Worm (Caenorhabditis elegans) whole organism, L4 larva: ENCODE results near the gene C47E8.1.

Experiments used
- R02D3.7 ChIP-seq: fragments of 150-350 bp; sonication (generic microtip); optimal IDR thresholded peaks from 3 replicates; lab custom pipeline; 2014; ENCODE audit warnings: missing biosample characterization, missing genetic modification characterization
- Y5F2A.4 ChIP-seq: fragments of 200-800 bp; sonication (Bioruptor generic); optimal IDR thresholded peaks from 2 replicates; lab custom pipeline; 2018; ENCODE audit warnings: mild to moderate bottlenecking, missing genetic modification characterization, missing compliant biosample characterization
- Y75B8A.6 ChIP-seq: fragments of 200-800 bp; sonication (Bioruptor generic); IDR thresholded peaks from 2 replicates; pipeline ENCODE4 v1.3.6; 2022; ENCODE audit warnings: missing genetic modification reagents, missing genetic modification characterization, missing compliant biosample characterization
- ZK337.2 ChIP-seq: fragments of 200-800 bp; sonication (Bioruptor generic); IDR thresholded peaks from 2 replicates; pipeline ENCODE4 v1.3.6; 2022; ENCODE audit warnings: missing genetic modification reagents, missing genetic modification characterization, missing compliant biosample characterization
- aly-2 ChIP-seq: sonication (generic microtip); optimal IDR thresholded peaks from 2 replicates; lab custom pipeline; 2018; ENCODE audit warnings: missing biosample characterization, missing genetic modification characterization
- ama-1 ChIP-seq: fragments of 150-350 bp; optimal IDR thresholded peaks from 2 replicates; lab custom pipeline; 2014; ENCODE audit warnings: inconsistent platforms, mixed read lengths
- ceh-28 ChIP-seq: fragments of 150-350 bp; optimal IDR thresholded peaks from 2 replicates; lab custom pipeline; 2014; ENCODE audit warnings: missing biosample characterization, missing genetic modification reagents, missing genetic modification characterization
- ces-1 ChIP-seq: fragments of 150-350 bp; sonication (generic microtip); optimal IDR thresholded peaks from 4 replicates; lab custom pipeline; 2014; ENCODE audit warnings: missing biosample characterization, missing genetic modification reagents, missing genetic modification characterization
- cey-2 ChIP-seq: sonication (generic microtip); optimal IDR thresholded peaks from 3 replicates; lab custom pipeline; 2017; ENCODE audit warnings: missing genetic modification characterization, mild to moderate bottlenecking, missing compliant biosample characterization, antibody characterized with exemption, borderline replicate concordance; ENCODE audit not compliant: insufficient read depth
- daf-12 ChIP-seq: fragments of 150-350 bp; optimal IDR thresholded peaks from 2 replicates; lab custom pipeline; 2014; ENCODE audit warnings: missing biosample characterization, missing genetic modification reagents, missing genetic modification characterization
- dmd-6 ChIP-seq: fragments of 200-800 bp; sonication (Bioruptor generic); IDR thresholded peaks from 2 replicates; pipeline ENCODE4 v1.3.6; 2022; ENCODE audit warnings: missing genetic modification reagents, missing genetic modification characterization, missing compliant biosample characterization
- dmd-9 ChIP-seq: fragments of 200-800 bp; sonication (Bioruptor generic); IDR thresholded peaks from 2 replicates; pipeline ENCODE4 v1.3.6; 2022; ENCODE audit warnings: missing genetic modification reagents, missing genetic modification characterization, missing compliant biosample characterization
- egl-27 ChIP-seq: sonication (generic microtip); optimal IDR thresholded peaks from 3 replicates; lab custom pipeline; 2017; ENCODE audit warnings: missing biosample characterization, missing genetic modification reagents, missing genetic modification characterization
- egl-43 ChIP-seq: fragments of 200-800 bp; sonication (Bioruptor generic); IDR thresholded peaks from 2 replicates; pipeline ENCODE4 v1.3.6; 2022; ENCODE audit warnings: missing genetic modification reagents, missing genetic modification characterization, missing compliant biosample characterization
- fkh-10 ChIP-seq: fragments of 150-350 bp; optimal IDR thresholded peaks from 2 replicates; lab custom pipeline; 2014; ENCODE audit warnings: missing biosample characterization, missing genetic modification reagents, missing genetic modification characterization
- gei-8 ChIP-seq: fragments of 200-800 bp; sonication (Bioruptor generic); optimal IDR thresholded peaks from 2 replicates; lab custom pipeline; 2018; ENCODE audit warnings: mild to moderate bottlenecking, missing genetic modification characterization, missing compliant biosample characterization
- hmg-1.1 ChIP-seq: fragments of 200-800 bp; sonication (Bioruptor generic); IDR thresholded peaks from 2 replicates; pipeline ENCODE4 v1.3.6; 2022; ENCODE audit warnings: missing genetic modification reagents, missing genetic modification characterization, missing compliant biosample characterization
- lim-7 ChIP-seq: fragments of 200-800 bp; sonication (Bioruptor generic); IDR thresholded peaks from 2 replicates; pipeline ENCODE4 v1.3.6; 2022; ENCODE audit warnings: missing genetic modification characterization, missing compliant biosample characterization
- lin-13 ChIP-seq: fragments of 150-350 bp; optimal IDR thresholded peaks from 2 replicates; lab custom pipeline; 2014; ENCODE audit warnings: missing biosample characterization, missing genetic modification reagents, missing genetic modification characterization
- lin-29 ChIP-seq: fragments of 200-800 bp; sonication (Bioruptor generic); IDR thresholded peaks from 2 replicates; pipeline ENCODE4 v1.3.6; 2022; ENCODE audit warnings: missing genetic modification reagents, missing genetic modification characterization, missing compliant biosample characterization
- lsy-2 ChIP-seq, 2 experiments: fragments of 150-350 bp in 1 of 2; sonication (generic microtip) in 1 of 2; optimal IDR thresholded peaks; 2 replicates each; lab custom pipeline; 2014 to 2017; ENCODE audit warnings: missing biosample characterization in 2 of 2, missing genetic modification characterization in 2 of 2
- madf-5 ChIP-seq, 2 experiments: fragments of 200-800 bp; sonication (Bioruptor generic); IDR thresholded peaks; 2 replicates each; pipeline ENCODE4 v1.3.6; 2022; ENCODE audit warnings: missing compliant biosample characterization in 2 of 2, missing genetic modification characterization in 2 of 2
- mep-1 ChIP-seq: fragments of 150-350 bp; sonication (generic microtip); optimal IDR thresholded peaks from 3 replicates; lab custom pipeline; 2014; ENCODE audit warnings: missing biosample characterization, missing genetic modification characterization
- mxl-3 ChIP-seq: fragments of 200-800 bp; sonication (Bioruptor generic); optimal IDR thresholded peaks from 2 replicates; lab custom pipeline; 2018; ENCODE audit warnings: mild to moderate bottlenecking, missing genetic modification characterization, missing compliant biosample characterization
- nhr-10 ChIP-seq: fragments of 150-350 bp; optimal IDR thresholded peaks from 2 replicates; lab custom pipeline; 2014; ENCODE audit warnings: missing biosample characterization, missing genetic modification characterization
- nhr-111 ChIP-seq: fragments of 200-800 bp; sonication (Bioruptor generic); optimal IDR thresholded peaks from 2 replicates; lab custom pipeline; 2018; ENCODE audit warnings: mild to moderate bottlenecking, missing genetic modification characterization, missing compliant biosample characterization
- nhr-25 ChIP-seq: sonication (generic microtip); optimal IDR thresholded peaks from 2 replicates; lab custom pipeline; 2017; ENCODE audit warnings: missing genetic modification characterization, mild to moderate bottlenecking, missing compliant biosample characterization, antibody characterized with exemption, moderate library complexity, borderline replicate concordance; ENCODE audit not compliant: insufficient read depth
- nhr-28 ChIP-seq: fragments of 150-350 bp; optimal IDR thresholded peaks from 2 replicates; lab custom pipeline; 2014; ENCODE audit warnings: missing biosample characterization, missing genetic modification characterization
- nhr-6 ChIP-seq: fragments of 150-350 bp; optimal IDR thresholded peaks from 2 replicates; lab custom pipeline; 2014; ENCODE audit warnings: missing biosample characterization, missing genetic modification characterization
- nhr-76 ChIP-seq: fragments of 150-350 bp; optimal IDR thresholded peaks from 2 replicates; lab custom pipeline; 2014; ENCODE audit warnings: missing biosample characterization, missing genetic modification characterization
- pha-4 ChIP-seq, 2 experiments: fragments of 150-350 bp in 1 of 2; fragments of 200-800 bp in 1 of 2; sonication (Bioruptor generic) in 1 of 2; IDR thresholded peaks in 1 of 2; optimal IDR thresholded peaks in 1 of 2; 2 replicates each; pipeline versions ENCODE4 v1.3.6 to Lab custom; 2014 to 2022; ENCODE audit warnings: missing genetic modification characterization in 2 of 2, missing genetic modification reagents in 2 of 2, missing biosample characterization in 1 of 2, missing compliant biosample characterization in 1 of 2
- pqm-1 ChIP-seq: sonication (generic microtip); optimal IDR thresholded peaks from 2 replicates; lab custom pipeline; 2017; ENCODE audit warnings: missing biosample characterization, missing genetic modification characterization
- rbr-2 ChIP-seq: sonication (generic microtip); optimal IDR thresholded peaks from 2 replicates; lab custom pipeline; 2016; ENCODE audit warnings: missing genotype, missing genetic modification characterization, missing compliant biosample characterization
- sdz-12 ChIP-seq: fragments of 200-800 bp; sonication (Bioruptor generic); optimal IDR thresholded peaks from 2 replicates; lab custom pipeline; 2018; ENCODE audit warnings: mild to moderate bottlenecking, missing genetic modification characterization, missing compliant biosample characterization
- set-16 ChIP-seq: fragments of 200-800 bp; sonication (Bioruptor generic); IDR thresholded peaks from 2 replicates; pipeline ENCODE4 v1.3.6; 2022; ENCODE audit warnings: missing genetic modification reagents, missing genetic modification characterization, missing compliant biosample characterization
- skn-1 ChIP-seq: fragments of 150-350 bp; optimal IDR thresholded peaks from 2 replicates; lab custom pipeline; 2014; ENCODE audit warnings: missing biosample characterization, missing genetic modification characterization
- snpc-1.2 ChIP-seq: fragments of 200-800 bp; sonication (Bioruptor generic); IDR thresholded peaks from 2 replicates; pipeline ENCODE4 v1.3.6; 2022; ENCODE audit warnings: missing genetic modification reagents, missing genetic modification characterization, missing compliant biosample characterization
- spr-3 ChIP-seq: fragments of 200-800 bp; sonication (Bioruptor generic); optimal IDR thresholded peaks from 2 replicates; lab custom pipeline; 2018; ENCODE audit warnings: mild to moderate bottlenecking, missing genetic modification characterization, missing compliant biosample characterization
- unc-62 ChIP-seq, 3 experiments: fragments of 150-350 bp in 1 of 3; sonication (generic microtip); optimal IDR thresholded peaks in 2 of 3; peaks in 1 of 3; 1 replicate in 1 of 3; 2 replicates in 2 of 3; lab custom pipeline; 2014 to 2017; ENCODE audit warnings: missing biosample characterization in 3 of 3, missing genetic modification characterization in 3 of 3, missing genetic modification reagents in 3 of 3, missing genotype in 1 of 3
- zfp-2 ChIP-seq: sonication (generic microtip); optimal IDR thresholded peaks from 2 replicates; lab custom pipeline; 2016; ENCODE audit warnings: mild to moderate bottlenecking, missing genetic modification characterization, missing compliant biosample characterization
- zfp-3 ChIP-seq: fragments of 200-800 bp; sonication (Bioruptor generic); conservative IDR thresholded peaks from 2 replicates; pipeline ENCODE4 v1.3.6; 2022; ENCODE audit warnings: missing genetic modification reagents, missing genetic modification characterization, missing compliant biosample characterization
- zip-11 ChIP-seq: fragments of 200-800 bp; sonication (Bioruptor generic); IDR thresholded peaks from 2 replicates; pipeline ENCODE4 v1.3.6; 2022; ENCODE audit warnings: missing genetic modification characterization, missing compliant biosample characterization
- ztf-11 ChIP-seq: fragments of 150-350 bp; optimal IDR thresholded peaks from 2 replicates; lab custom pipeline; 2014; ENCODE audit warnings: missing biosample characterization, missing genetic modification characterization

The C47E8.1 gene

ce11 chrV:14685435-14686058 lies 19.7 kb downstream of the C47E8.1 start, which contains the start of gene C47E8.4 (continued):
- TF ChIP-seq Y75B8A.6 (GFP tag; lab: Robert Waterston, UW) (peak; percentile 80; the same call in 1 of the 2 replicates), lin-13 (GFP tag; lab: Kevin White, UChicago) (peak; percentile 97), madf-5 (GFP tag; IDR thresholded peaks at IDR 0.05; lab: Robert Waterston, UW) (peak; percentile 74 to 81; a peak in 2 of 4 replicates), skn-1 (tag; lab: Kevin White, UChicago) (no peak), zip-11 (GFP tag; lab: Robert Waterston, UW) (0 out of 2 replicates have a peak, but pooled peaks have one; percentile 31), daf-12 (tag; lab: Kevin White, UChicago) (no peak), mxl-3 (GFP tag; lab: Kevin White, UChicago) (peak; percentile 69), nhr-28 (peak; percentile 83), ama-1 (lab: Kevin White, UChicago) (peak; percentile 19), ztf-11 (tag; lab: Kevin White, UChicago) (no peak), Y5F2A.4 (peak; percentile 25), egl-27 (no peak), zfp-3 (GFP tag; lab: Robert Waterston, UW) (peak; percentile 97), set-16 (GFP tag; lab: Robert Waterston, UW) (peak; percentile 64), zfp-2 (tag; lab: Kevin White, UChicago) (peak; percentile 64), aly-2 (tag; lab: Kevin White, UChicago) (no peak)

- TF ChIP-seq unc-62 (GFP tag; optimal IDR thresholded peaks at IDR 0.05 in 1 of 2; lab: Kevin White, UChicago) (peak in 1 of 2 experiments; percentile 97), unc-62 (tag; optimal IDR thresholded peaks at IDR 0.05; lab: Kevin White, UChicago) (no peak), lsy-2 (tag; optimal IDR thresholded peaks at IDR 0.05; lab: Kevin White, UChicago) (peak in 1 of 2 experiments; percentile 9), nhr-76 (no peak), nhr-25 (no peak), set-16 (GFP tag; lab: Robert Waterston, UW) (peak; percentile 21; the same call in 1 of the 2 replicates), pqm-1 (tag; lab: Kevin White, UChicago) (no peak), rbr-2 (tag; lab: Kevin White, UChicago) (no peak), pha-4 (GFP tag; IDR thresholded peaks at IDR 0.05; lab: Robert Waterston, UW) (peak; percentile 24; the same call in 1 of the 2 replicates), pha-4 (tag; optimal IDR thresholded peaks at IDR 0.05; lab: Kevin White, UChicago) (no peak), ces-1 (GFP tag; lab: Kevin White, UChicago) (no peak), nhr-111 (GFP tag; lab: Kevin White, UChicago) (no peak), lin-29 (no peak), ceh-28 (tag; lab: Kevin White, UChicago) (no peak), gei-8 (GFP tag; lab: Kevin White, UChicago) (no peak), fkh-10 (no peak), mep-1 (tag; lab: Kevin White, UChicago) (peak; percentile 27), dmd-6 (GFP tag; lab: Robert Waterston, UW) (0 out of 2 replicates have a peak, but pooled peaks have one; percentile 6), nhr-6 (tag; lab: Kevin White, UChicago) (no peak), ZK337.2 (GFP tag; lab: Robert Waterston, UW) (no peak), lim-7 (GFP tag; lab: Robert Waterston, UW) (0 out of 2 replicates have a peak, but pooled peaks have one; percentile 70), egl-43 (GFP tag; lab: Robert Waterston, UW) (no peak), cey-2 (tag; lab: Kevin White, UChicago) (no peak), snpc-1.2 (peak; percentile 44; the same call in 1 of the 2 replicates), dmd-9 (GFP tag; lab: Robert Waterston, UW) (no peak), nhr-10 (tag; lab: Kevin White, UChicago) (no peak), R02D3.7 (tag; lab: Kevin White, UChicago) (no peak), spr-3 (GFP tag; lab: Kevin White, UChicago) (no peak), zip-11 (GFP tag; lab: Robert Waterston, UW) (no peak), sdz-12 (no peak), ama-1 (lab: Kevin White, UChicago) (peak; percentile 84), hmg-1.1 (GFP tag; lab: Robert Waterston, UW) (no peak)
- TF ChIP-seq, all 104 proteins: peak for 9
Measured at ce11 chrV:14686231-14687105, 20.6 kb downstream of the C47E8.1 start.
